Worm (Caenorhabditis elegans) whole organism, L3 larva: ENCODE measurements around the gene djr-1.2.

Source experiments
- nfya-1 ChIP-seq: sonication (generic microtip); optimal IDR thresholded peaks from 2 replicates; lab custom pipeline; 2017; ENCODE audit warnings: missing genetic modification characterization, mild to moderate bottlenecking, missing compliant biosample characterization, antibody characterized with exemption, moderate library complexity; ENCODE audit not compliant: insufficient read depth
- nhr-28 ChIP-seq: fragments of 150-350 bp; optimal IDR thresholded peaks from 2 replicates; lab custom pipeline; 2014; ENCODE audit warnings: missing biosample characterization, missing genetic modification characterization
- ztf-4 ChIP-seq: fragments of 150-350 bp; optimal IDR thresholded peaks from 2 replicates; lab custom pipeline; 2014; ENCODE audit warnings: missing biosample characterization, missing genetic modification characterization

DNA sequence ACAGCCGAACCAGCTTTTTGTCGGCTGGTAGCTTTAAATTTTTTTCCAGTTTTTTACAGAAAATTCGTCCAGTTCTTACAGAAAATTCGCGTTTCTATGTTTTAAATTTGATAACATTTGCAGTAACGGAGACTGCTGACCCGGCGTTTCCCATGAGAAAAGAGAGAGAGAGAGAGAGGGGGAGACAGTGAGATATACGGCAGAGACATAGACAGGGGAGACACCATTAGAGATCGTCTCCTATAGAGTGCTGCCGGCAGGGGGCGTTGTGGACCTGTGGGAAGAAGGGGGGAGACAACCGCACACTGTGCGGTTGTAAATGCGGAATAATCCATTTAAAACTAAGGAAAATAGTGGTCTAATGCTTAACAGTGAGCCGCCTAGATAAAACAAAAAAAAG, 25.3 kb downstream of the djr-1.2 start:
- TF ChIP-seq nhr-28 (tag; lab: Kevin White, UChicago) (no peak), ztf-4 (tag; lab: Kevin White, UChicago) (no peak), nfya-1 (peak; percentile 87)
